Fruit fly (Drosophila melanogaster) whole organism: ENCODE data around the gene CG34299.

ENCODE experiments used
- CG8478 ChIP-seq: fragments of >200 bp; optimal IDR thresholded peaks from 2 replicates; lab custom pipeline; 2018; ENCODE audit warnings: inconsistent platforms
- pan ChIP-seq: fragments of >200 bp; optimal IDR thresholded peaks from 2 replicates; lab custom pipeline; 2017
- psq ChIP-seq: fragments of >200 bp; optimal IDR thresholded peaks from 2 replicates; lab custom pipeline; 2017

DNA sequence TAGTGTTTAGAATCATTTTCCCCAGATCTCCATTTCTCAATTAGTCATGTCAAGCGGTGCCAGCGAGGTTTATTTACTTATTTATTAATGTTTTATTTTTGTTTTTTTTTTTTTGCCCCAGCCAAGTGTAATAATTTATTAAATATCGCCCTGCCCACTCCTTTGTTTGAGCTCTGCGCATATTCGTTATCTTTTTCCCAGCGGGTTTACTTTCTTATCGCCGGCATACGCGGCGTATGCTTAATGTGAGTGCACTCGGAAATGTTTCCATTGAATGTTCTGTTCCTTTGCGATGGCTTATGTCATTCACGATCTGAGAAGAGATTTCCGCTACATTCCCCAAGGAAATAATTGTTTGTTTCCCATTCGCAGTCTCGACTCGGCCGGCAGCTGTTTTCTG lies 48.3 kb downstream of the CG34299 start:
- TF ChIP-seq pan (lab: Kevin White, UChicago) (no peak), psq (lab: Kevin White, UChicago) (no peak), CG8478 (lab: Kevin White, UChicago) (no peak)
